Fruit fly (Drosophila melanogaster) whole organism, embryonic: Measurements from ENCODE around the gene Tcs3.

Source experiments
- ATbp ChIP-seq: fragments of 200-800 bp; sonication (Bioruptor generic); optimal IDR thresholded peaks from 2 replicates; lab custom pipeline; 2017; ENCODE audit warnings: missing biosample characterization, mild to moderate bottlenecking, missing genetic modification characterization, missing genetic modification reagents
- Aef1 ChIP-seq: fragments of 200-800 bp; sonication (Bioruptor generic); IDR thresholded peaks from 3 replicates; pipeline ENCODE4 v1.3.6; 2022; ENCODE audit warnings: missing biosample characterization, missing genetic modification characterization
- Asciz ChIP-seq: fragments of 200-800 bp; sonication (Bioruptor generic); optimal IDR thresholded peaks from 2 replicates; lab custom pipeline; 2017; ENCODE audit warnings: missing biosample characterization, mild to moderate bottlenecking, missing genetic modification characterization, missing genetic modification reagents
- B-H2 ChIP-seq: fragments of 200-800 bp; sonication (Bioruptor generic); optimal IDR thresholded peaks from 2 replicates; lab custom pipeline; 2018; ENCODE audit warnings: missing biosample characterization, mild to moderate bottlenecking, missing genetic modification characterization
- CG1024 ChIP-seq: fragments of 200-800 bp; sonication (Bioruptor generic); IDR thresholded peaks from 2 replicates; pipeline ENCODE4 v1.3.6; 2022; ENCODE audit warnings: missing biosample characterization, missing genetic modification characterization
- CG10274 ChIP-seq: fragments of 200-800 bp; sonication (Bioruptor generic); optimal IDR thresholded peaks from 3 replicates; lab custom pipeline; 2017; ENCODE audit warnings: missing biosample characterization, mild to moderate bottlenecking, missing genetic modification characterization
- CG10979 ChIP-seq: fragments of 200-800 bp; sonication (Bioruptor generic); optimal IDR thresholded peaks from 2 replicates; lab custom pipeline; 2018; ENCODE audit warnings: missing biosample characterization, mild to moderate bottlenecking, missing genetic modification characterization, moderate library complexity
- CG12744 ChIP-seq: fragments of 200-800 bp; sonication (Bioruptor generic); optimal IDR thresholded peaks from 2 replicates; lab custom pipeline; 2016; ENCODE audit warnings: missing biosample characterization, missing genetic modification characterization
- CG13123 ChIP-seq: fragments of 200-800 bp; sonication (Bioruptor generic); optimal IDR thresholded peaks from 2 replicates; lab custom pipeline; 2016; ENCODE audit warnings: missing biosample characterization, missing genetic modification characterization
- CG13424 ChIP-seq: fragments of 200-800 bp; sonication (Bioruptor generic); optimal IDR thresholded peaks from 2 replicates; lab custom pipeline; 2019; ENCODE audit warnings: missing biosample characterization, mild to moderate bottlenecking, missing genetic modification characterization, moderate library complexity
- CG15514 ChIP-seq: fragments of 200-800 bp; sonication (Bioruptor generic); optimal IDR thresholded peaks from 3 replicates; lab custom pipeline; 2017; ENCODE audit warnings: missing biosample characterization, missing genetic modification characterization, mild to moderate bottlenecking, moderate library complexity, missing genetic modification reagents
- CG16863 ChIP-seq: fragments of 200-800 bp; sonication (Bioruptor generic); optimal IDR thresholded peaks from 3 replicates; lab custom pipeline; 2016; ENCODE audit warnings: missing biosample characterization, missing genetic modification characterization
- CG17568 ChIP-seq: fragments of 200-800 bp; sonication (Bioruptor generic); optimal IDR thresholded peaks from 2 replicates; lab custom pipeline; 2018; ENCODE audit warnings: missing biosample characterization, mild to moderate bottlenecking, missing genetic modification characterization, moderate library complexity
- CG2116 ChIP-seq: fragments of 200-800 bp; sonication (Bioruptor generic); optimal IDR thresholded peaks from 3 replicates; lab custom pipeline; 2018; ENCODE audit warnings: missing biosample characterization, mild to moderate bottlenecking, missing genetic modification characterization
- CG3065 ChIP-seq: fragments of 200-800 bp; sonication (Bioruptor generic); optimal IDR thresholded peaks from 2 replicates; lab custom pipeline; 2016; ENCODE audit warnings: missing biosample characterization, missing genetic modification characterization
- CG32772 ChIP-seq: fragments of 200-800 bp; sonication (Bioruptor generic); IDR thresholded peaks from 2 replicates; pipeline ENCODE4 v1.3.6; 2022; ENCODE audit warnings: missing biosample characterization, missing genetic modification characterization
- CG34224 ChIP-seq: fragments of 200-800 bp; sonication (Bioruptor generic); IDR thresholded peaks from 3 replicates; pipeline ENCODE4 v1.3.6; 2022; ENCODE audit warnings: missing biosample characterization, missing genetic modification characterization; ENCODE audit not compliant: partially characterized antibody
- CG4328 ChIP-seq: fragments of 200-800 bp; sonication (Bioruptor generic); optimal IDR thresholded peaks from 3 replicates; lab custom pipeline; 2017; ENCODE audit warnings: missing biosample characterization, missing genetic modification reagents, missing genetic modification characterization
- CG6765 ChIP-seq: fragments of 200-800 bp; sonication (Bioruptor generic); optimal IDR thresholded peaks from 3 replicates; lab custom pipeline; 2017; ENCODE audit warnings: missing biosample characterization, mild to moderate bottlenecking, missing genetic modification characterization
- CG6813 ChIP-seq: fragments of 200-800 bp; sonication (Bioruptor generic); optimal IDR thresholded peaks from 2 replicates; lab custom pipeline; 2017; ENCODE audit warnings: missing biosample characterization, missing genetic modification characterization, mild to moderate bottlenecking, moderate library complexity, missing genetic modification reagents
- CG7839 ChIP-seq: fragments of 200-800 bp; sonication (Bioruptor generic); optimal IDR thresholded peaks from 3 replicates; lab custom pipeline; 2018; ENCODE audit warnings: missing biosample characterization, mild to moderate bottlenecking, missing genetic modification characterization, moderate library complexity
- CG8478 ChIP-seq: fragments of >200 bp; optimal IDR thresholded peaks from 2 replicates; lab custom pipeline; 2018
- CoRest ChIP-seq: fragments of 200-800 bp; sonication (Bioruptor generic); optimal IDR thresholded peaks from 3 replicates; lab custom pipeline; 2018; ENCODE audit warnings: missing biosample characterization, mild to moderate bottlenecking, missing genetic modification characterization, moderate library complexity
- D19A ChIP-seq: fragments of 200-800 bp; optimal IDR thresholded peaks from 3 replicates; lab custom pipeline; 2019; ENCODE audit warnings: missing biosample characterization, mild to moderate bottlenecking, missing genetic modification characterization, moderate library complexity
- Dfd ChIP-seq, 2 experiments: fragments of >200 bp; optimal IDR thresholded peaks; 2 replicates each; lab custom pipeline; 2017; ENCODE audit warnings: missing biosample characterization in 2 of 2, missing genetic modification characterization in 2 of 2
- Dp ChIP-seq: fragments of 200-800 bp; sonication (Bioruptor generic); optimal IDR thresholded peaks from 2 replicates; lab custom pipeline; 2018; ENCODE audit warnings: missing biosample characterization, mild to moderate bottlenecking, missing genetic modification characterization, moderate library complexity
- HmgD ChIP-seq: fragments of 200-800 bp; sonication (Bioruptor generic); optimal IDR thresholded peaks from 3 replicates; lab custom pipeline; 2016; ENCODE audit warnings: missing biosample characterization, missing genetic modification characterization
- Jarid2 ChIP-seq: fragments of 200-800 bp; sonication (Bioruptor generic); optimal IDR thresholded peaks from 3 replicates; lab custom pipeline; 2017; ENCODE audit warnings: mild to moderate bottlenecking, missing biosample characterization, missing genetic modification reagents, missing genetic modification characterization
- MBD-R2 ChIP-seq: fragments of 200-800 bp; sonication (Bioruptor generic); IDR thresholded peaks from 2 replicates; pipeline ENCODE4 v1.3.6; 2022; ENCODE audit warnings: missing biosample characterization, missing genetic modification characterization
- Max ChIP-seq: fragments of 200-800 bp; sonication (Bioruptor generic); optimal IDR thresholded peaks from 2 replicates; lab custom pipeline; 2016; ENCODE audit warnings: missing biosample characterization, mild to moderate bottlenecking, missing genetic modification characterization
- NC2α ChIP-seq: fragments of 200-800 bp; sonication (Bioruptor generic); optimal IDR thresholded peaks from 2 replicates; lab custom pipeline; 2016; ENCODE audit warnings: missing biosample characterization, missing genetic modification characterization
- Nf-YB ChIP-seq: fragments of 200-800 bp; sonication (Bioruptor generic); optimal IDR thresholded peaks from 3 replicates; lab custom pipeline; 2019; ENCODE audit warnings: missing biosample characterization, mild to moderate bottlenecking, missing genetic modification characterization, moderate library complexity
- Poxn ChIP-seq: fragments of 200-800 bp; sonication (Bioruptor generic); IDR thresholded peaks from 2 replicates; pipeline ENCODE4 v1.3.6; 2022; ENCODE audit warnings: missing biosample characterization, missing genetic modification characterization
- Rx ChIP-seq: fragments of 200-800 bp; sonication (Bioruptor generic); IDR thresholded peaks from 2 replicates; pipeline ENCODE4 v1.3.6; 2022; ENCODE audit warnings: missing biosample characterization, missing genetic modification characterization
- Sin3A ChIP-seq: fragments of >200 bp; optimal IDR thresholded peaks from 2 replicates; lab custom pipeline; 2018
- Taf1 ChIP-seq: fragments of 200-800 bp; sonication (Bioruptor generic); IDR thresholded peaks from 2 replicates; pipeline ENCODE4 v1.3.6; 2022; ENCODE audit warnings: missing biosample characterization, missing genetic modification characterization
- Trl ChIP-seq, 3 experiments: fragments of >200 bp in 2 of 3; fragments of 200-800 bp in 1 of 3; sonication (Bioruptor generic) in 1 of 3; optimal IDR thresholded peaks; 2 replicates in 1 of 3; 3 replicates in 2 of 3; lab custom pipeline; 2016 to 2017; ENCODE audit warnings: missing biosample characterization in 1 of 3, missing genetic modification characterization in 1 of 3
- Xbp1 ChIP-seq: fragments of 200-800 bp; sonication (Bioruptor generic); optimal IDR thresholded peaks from 3 replicates; lab custom pipeline; 2016; ENCODE audit warnings: missing biosample characterization, mild to moderate bottlenecking, missing genetic modification characterization
- ac ChIP-seq: fragments of 200-800 bp; sonication (Bioruptor generic); optimal IDR thresholded peaks from 3 replicates; lab custom pipeline; 2017; ENCODE audit warnings: missing biosample characterization, mild to moderate bottlenecking, missing genetic modification characterization
- aop ChIP-seq: fragments of 200-800 bp; sonication (Bioruptor generic); IDR thresholded peaks from 2 replicates; pipeline ENCODE4 v1.3.6; 2022; ENCODE audit warnings: missing biosample characterization, missing genetic modification characterization
- ase ChIP-seq: fragments of 200-800 bp; sonication (Bioruptor generic); IDR thresholded peaks from 3 replicates; pipeline ENCODE4 v1.3.6; 2022; ENCODE audit warnings: missing biosample characterization, missing genetic modification characterization
- dmrt99B ChIP-seq: fragments of 200-800 bp; sonication (Bioruptor generic); optimal IDR thresholded peaks from 2 replicates; lab custom pipeline; 2018; ENCODE audit warnings: missing biosample characterization, mild to moderate bottlenecking, missing genetic modification characterization, moderate library complexity
- ham ChIP-seq: fragments of 200-800 bp; sonication (Bioruptor generic); IDR thresholded peaks from 2 replicates; pipeline ENCODE4 v1.3.6; 2022; ENCODE audit warnings: missing biosample characterization, missing genetic modification characterization
- klu ChIP-seq: fragments of 200-800 bp; sonication (Bioruptor generic); IDR thresholded peaks from 2 replicates; pipeline ENCODE4 v1.3.6; 2022; ENCODE audit warnings: missing biosample characterization, missing genetic modification characterization
- p53 ChIP-seq: fragments of 200-800 bp; sonication (Bioruptor generic); optimal IDR thresholded peaks from 2 replicates; lab custom pipeline; 2016; ENCODE audit warnings: missing biosample characterization, missing genetic modification characterization
- pita ChIP-seq: fragments of 200-800 bp; sonication (Bioruptor generic); optimal IDR thresholded peaks from 2 replicates; lab custom pipeline; 2017; ENCODE audit warnings: missing biosample characterization, mild to moderate bottlenecking, missing genetic modification characterization
- row ChIP-seq: fragments of 200-800 bp; sonication (Bioruptor generic); IDR thresholded peaks from 3 replicates; pipeline ENCODE4 v1.3.6; 2022; ENCODE audit warnings: missing biosample characterization, missing genetic modification characterization
- slbo ChIP-seq: fragments of 200-800 bp; sonication (Bioruptor generic); IDR thresholded peaks from 2 replicates; pipeline ENCODE4 v1.3.6; 2022; ENCODE audit warnings: missing biosample characterization, missing genetic modification characterization
- tna ChIP-seq: fragments of 200-800 bp; sonication (Bioruptor generic); IDR thresholded peaks from 2 replicates; pipeline ENCODE4 v1.3.6; 2022; ENCODE audit warnings: missing biosample characterization, missing genetic modification characterization; ENCODE audit not compliant: partially characterized antibody
- ttk ChIP-seq: fragments of 200-800 bp; sonication (Bioruptor generic); IDR thresholded peaks from 2 replicates; pipeline ENCODE4 v2.1.2; 2022; ENCODE audit warnings: missing biosample characterization, missing genetic modification characterization
- wor ChIP-seq: fragments of 200-800 bp; sonication (Bioruptor generic); IDR thresholded peaks from 2 replicates; pipeline ENCODE4 v1.3.6; 2022; ENCODE audit warnings: missing biosample characterization, missing genetic modification characterization

Tcs3 gene

DNA sequence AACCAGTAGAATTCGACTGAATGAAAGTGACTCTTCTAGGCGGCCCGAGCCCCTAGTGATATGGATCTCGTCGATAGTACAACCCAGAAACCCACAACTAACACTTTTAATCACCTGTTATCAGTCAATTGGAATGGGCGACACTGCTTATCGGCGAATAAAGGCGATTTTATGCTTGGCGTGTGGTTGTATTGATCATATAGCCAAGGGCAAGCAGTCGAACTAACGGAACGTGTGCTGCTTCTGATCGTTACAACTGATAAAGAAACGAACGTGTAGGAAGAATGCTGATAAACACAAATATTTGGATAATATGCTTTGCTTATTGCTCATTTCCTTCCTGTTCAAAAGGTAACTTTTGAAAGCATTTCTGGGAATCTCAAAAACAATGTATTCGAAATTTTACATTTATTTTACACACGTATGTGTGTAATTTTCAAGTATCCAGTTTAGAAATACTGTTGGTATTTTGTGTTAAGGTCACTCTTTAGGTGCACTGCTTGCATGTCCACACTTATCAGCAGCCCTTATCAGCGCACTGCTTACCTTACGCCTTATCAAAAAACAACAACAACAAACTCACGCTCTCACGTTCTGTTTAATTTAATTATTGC lies 29.5 kb downstream of the Tcs3 start, which contains the start of gene Agpat4 (continued):
- no peak for TF ChIP-seq Xbp1
- TF ChIP-seq wor (GFP tag; lab: Robert Waterston, UW): no peak
- no peak for TF ChIP-seq CG4328 (GFP tag; lab: Kevin White, UChicago)
- TF ChIP-seq CG13123 (GFP tag; lab: Kevin White, UChicago): no peak
- TF ChIP-seq Max (GFP tag; lab: Kevin White, UChicago): no peak
- TF ChIP-seq CG3065 (GFP tag; lab: Kevin White, UChicago): peak; percentile 1
- no peak for TF ChIP-seq row
- no peak for TF ChIP-seq CG34224 (GFP tag; lab: Robert Waterston, UW)
- TF ChIP-seq ac (GFP tag; lab: Kevin White, UChicago): no peak
- TF ChIP-seq Nf-YB (GFP tag; lab: Kevin White, UChicago): no peak
- no peak for TF ChIP-seq NC2α (GFP tag; lab: Kevin White, UChicago)
- no peak for TF ChIP-seq CG16863 (GFP tag; lab: Kevin White, UChicago)
- TF ChIP-seq Aef1 (GFP tag; lab: Robert Waterston, UW): peak; percentile 57
- no peak for TF ChIP-seq CG6765 (GFP tag; lab: Kevin White, UChicago)
- TF ChIP-seq klu: 0 out of 2 replicates have a peak, but pooled peaks have one; percentile 4
- no peak for TF ChIP-seq D19A (tag; lab: Kevin White, UChicago)
- TF ChIP-seq HmgD (GFP tag; lab: Kevin White, UChicago): peak; percentile 60
- TF ChIP-seq dmrt99B: no peak
- no peak for TF ChIP-seq ATbp
- TF ChIP-seq pita: no peak
- TF ChIP-seq MBD-R2 (GFP tag; lab: Robert Waterston, UW): peak; percentile 36; the same call in 1 of the 2 replicates
- TF ChIP-seq aop (GFP tag; lab: Robert Waterston, UW): no peak
- TF ChIP-seq CoRest (tag; lab: Kevin White, UChicago): peak; percentile 67
- peak in 1 of 2 experiments; percentile 80 for TF ChIP-seq Dfd (GFP tag; optimal IDR thresholded peaks at IDR 0.05; lab: Kevin White, UChicago)
- no peak for TF ChIP-seq Rx (GFP tag; lab: Robert Waterston, UW)
- no peak for TF ChIP-seq CG15514 (GFP tag; lab: Kevin White, UChicago)
- no peak for TF ChIP-seq Trl (optimal IDR thresholded peaks at IDR 0.05; lab: Kevin White, UChicago)
- no peak for TF ChIP-seq Trl (GFP tag; optimal IDR thresholded peaks at IDR 0.05; lab: Kevin White, UChicago)
- TF ChIP-seq Sin3A (lab: Kevin White, UChicago): peak; percentile 31
- TF ChIP-seq CG8478 (lab: Kevin White, UChicago): peak; percentile 91
- TF ChIP-seq Asciz (GFP tag; lab: Kevin White, UChicago): no peak
- peak; percentile 48 for TF ChIP-seq Dp (GFP tag; lab: Kevin White, UChicago)
- no peak for TF ChIP-seq CG17568 (GFP tag; lab: Kevin White, UChicago)
- peak; percentile 15 for TF ChIP-seq CG2116 (GFP tag; lab: Kevin White, UChicago)
- no peak for TF ChIP-seq CG13424 (tag; lab: Kevin White, UChicago)
- no peak for TF ChIP-seq CG6813 (GFP tag; lab: Kevin White, UChicago)
- no peak for TF ChIP-seq p53
- no peak for TF ChIP-seq ase (GFP tag; lab: Robert Waterston, UW)
- no peak for TF ChIP-seq tna (GFP tag; lab: Robert Waterston, UW)
- TF ChIP-seq Jarid2 (GFP tag; lab: Kevin White, UChicago): no peak
- TF ChIP-seq slbo (GFP tag; lab: Robert Waterston, UW): no peak
- no peak for TF ChIP-seq CG10274 (GFP tag; lab: Kevin White, UChicago)
- TF ChIP-seq CG1024 (GFP tag; lab: Robert Waterston, UW): no peak
- TF ChIP-seq Taf1 (GFP tag; lab: Robert Waterston, UW): no peak
- TF ChIP-seq ttk: 0 out of 2 replicates have a peak, but pooled peaks have one; percentile 49
- TF ChIP-seq ham (GFP tag; lab: Robert Waterston, UW): no peak
- no peak for TF ChIP-seq CG10979 (tag; lab: Kevin White, UChicago)
- no peak for TF ChIP-seq CG12744
- no peak for TF ChIP-seq CG7839 (tag; lab: Kevin White, UChicago)
- no peak for TF ChIP-seq B-H2 (GFP tag; lab: Kevin White, UChicago)
- no peak for TF ChIP-seq Poxn
- TF ChIP-seq CG32772 (GFP tag; lab: Robert Waterston, UW): no peak
